Worm (Caenorhabditis elegans) whole organism, L4/young adult: ENCODE data around the gene Y43F8B.25.

Source experiments
- W03F9.2 ChIP-seq: fragments of 150-350 bp; optimal IDR thresholded peaks from 2 replicates; lab custom pipeline; 2014; ENCODE audit warnings: missing biosample characterization, missing genetic modification characterization
- dao-5 ChIP-seq: sonication (generic microtip); optimal IDR thresholded peaks from 2 replicates; lab custom pipeline; 2016; ENCODE audit warnings: missing genotype, missing genetic modification characterization, moderate library complexity, missing compliant biosample characterization

DNA sequence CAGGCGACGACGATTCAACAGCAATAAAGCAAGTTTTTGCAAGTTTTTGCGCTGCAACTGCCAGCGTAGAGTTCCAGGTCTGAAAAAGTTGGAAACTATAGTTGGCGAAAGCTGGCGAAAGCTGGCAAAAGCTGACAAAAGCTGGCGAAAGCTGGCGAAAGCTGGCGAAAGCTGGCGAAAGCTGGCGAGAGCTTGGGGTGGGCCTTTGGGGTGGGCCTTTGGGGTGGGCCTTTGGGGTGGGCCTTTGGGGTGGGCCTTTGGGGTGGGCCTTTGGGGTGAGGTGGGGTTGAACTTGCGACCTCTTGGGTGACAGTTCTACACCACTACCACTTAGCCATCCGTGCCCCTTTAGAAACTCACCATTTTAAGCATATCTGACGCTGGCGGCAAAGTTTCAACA lies 32.4 kb downstream of the Y43F8B.25 start:
- TF ChIP-seq dao-5 (tag; lab: Kevin White, UChicago) (no peak), W03F9.2 (tag; lab: Kevin White, UChicago) (no peak)
